Fruit fly (Drosophila melanogaster) whole organism, embryonic: ENCODE data around the gene CG14787.

Source experiments
- Bgb ChIP-seq: fragments of 200-800 bp; sonication (Bioruptor generic); IDR thresholded peaks from 2 replicates; pipeline ENCODE4 v1.3.6; 2022; ENCODE audit warnings: missing biosample characterization, missing genetic modification characterization; ENCODE audit not compliant: partially characterized antibody
- CG10431 ChIP-seq: fragments of 200-800 bp; sonication (Bioruptor generic); optimal IDR thresholded peaks from 3 replicates; lab custom pipeline; 2018; ENCODE audit warnings: missing biosample characterization, mild to moderate bottlenecking, missing genetic modification characterization
- CG15479 ChIP-seq: fragments of 200-800 bp; sonication (Bioruptor generic); optimal IDR thresholded peaks from 3 replicates; lab custom pipeline; 2019; ENCODE audit warnings: missing biosample characterization, mild to moderate bottlenecking, missing genetic modification characterization, moderate library complexity
- CG15514 ChIP-seq: fragments of 200-800 bp; sonication (Bioruptor generic); optimal IDR thresholded peaks from 3 replicates; lab custom pipeline; 2017; ENCODE audit warnings: missing biosample characterization, missing genetic modification characterization, mild to moderate bottlenecking, moderate library complexity, missing genetic modification reagents
- CG15696 ChIP-seq: fragments of 200-800 bp; sonication (Bioruptor generic); optimal IDR thresholded peaks from 2 replicates; lab custom pipeline; 2019; ENCODE audit warnings: missing biosample characterization, mild to moderate bottlenecking, missing genetic modification characterization, moderate library complexity
- CG2202 ChIP-seq: fragments of 200-800 bp; sonication (Bioruptor generic); optimal IDR thresholded peaks from 2 replicates; lab custom pipeline; 2018; ENCODE audit warnings: missing biosample characterization, mild to moderate bottlenecking, missing genetic modification characterization
- CG32772 ChIP-seq: fragments of 200-800 bp; sonication (Bioruptor generic); IDR thresholded peaks from 2 replicates; pipeline ENCODE4 v1.3.6; 2022; ENCODE audit warnings: missing biosample characterization, missing genetic modification characterization
- CG3726 ChIP-seq: fragments of 200-800 bp; sonication (Bioruptor generic); IDR thresholded peaks from 3 replicates; pipeline ENCODE4, ENCODE4 v1.3.6; 2022; ENCODE audit warnings: missing biosample characterization, missing genetic modification characterization
- CG5245 ChIP-seq: fragments of 200-800 bp; sonication (Bioruptor generic); optimal IDR thresholded peaks from 3 replicates; lab custom pipeline; 2016; ENCODE audit warnings: missing biosample characterization, missing genetic modification characterization
- CG6272 ChIP-seq: fragments of 200-800 bp; sonication (Bioruptor generic); IDR thresholded peaks from 2 replicates; pipeline ENCODE4 v1.3.6; 2022; ENCODE audit warnings: missing biosample characterization, missing genetic modification characterization
- CG6689 ChIP-seq: fragments of 200-800 bp; sonication (Bioruptor generic); IDR thresholded peaks from 2 replicates; pipeline ENCODE4 v1.3.6; 2022; ENCODE audit warnings: missing biosample characterization, missing genetic modification characterization
- CG6854 ChIP-seq: fragments of 200-800 bp; sonication (Bioruptor generic); optimal IDR thresholded peaks from 3 replicates; lab custom pipeline; 2017; ENCODE audit warnings: missing biosample characterization, mild to moderate bottlenecking, missing genetic modification characterization
- CG8765 ChIP-seq: fragments of 200-800 bp; sonication (Bioruptor generic); IDR thresholded peaks from 2 replicates; pipeline ENCODE4 v1.3.6; 2022; ENCODE audit warnings: missing biosample characterization, missing genetic modification characterization
- Chrac-16 ChIP-seq: fragments of 200-800 bp; sonication (Bioruptor generic); optimal IDR thresholded peaks from 3 replicates; lab custom pipeline; 2016; ENCODE audit warnings: missing biosample characterization, missing genetic modification characterization
- Dbx ChIP-seq: fragments of 200-800 bp; sonication (Bioruptor generic); IDR thresholded peaks from 3 replicates; pipeline ENCODE4 v1.3.6; 2022; ENCODE audit warnings: missing biosample characterization, missing genetic modification characterization
- Dek ChIP-seq: fragments of 200-800 bp; sonication (Bioruptor generic); optimal IDR thresholded peaks from 3 replicates; lab custom pipeline; 2019; ENCODE audit warnings: missing biosample characterization, mild to moderate bottlenecking, missing genetic modification characterization, moderate library complexity
- Drgx ChIP-seq: fragments of 200-800 bp; sonication (Bioruptor generic); IDR thresholded peaks from 2 replicates; pipeline ENCODE4 v1.3.6; 2022; ENCODE audit warnings: missing biosample characterization, missing genetic modification characterization
- E2f2 ChIP-seq: fragments of 200-800 bp; sonication (Bioruptor generic); IDR thresholded peaks from 2 replicates; pipeline ENCODE4 v1.3.6; 2022; ENCODE audit warnings: missing biosample characterization, missing genetic modification characterization
- Ets65A ChIP-seq: fragments of 200-800 bp; sonication (Bioruptor generic); peaks from one replicate; lab custom pipeline; 2016; ENCODE audit warnings: missing biosample characterization, missing genetic modification characterization
- Ets97D ChIP-seq: fragments of 200-800 bp; sonication (Bioruptor generic); optimal IDR thresholded peaks from 3 replicates; lab custom pipeline; 2016; ENCODE audit warnings: missing biosample characterization, missing genetic modification characterization
- Gug ChIP-seq: fragments of 200-800 bp; sonication (Bioruptor generic); IDR thresholded peaks from 4 replicates; pipeline ENCODE4 v1.3.6; 2022; ENCODE audit warnings: missing biosample characterization, missing genetic modification characterization
- HLH4C ChIP-seq: fragments of 200-800 bp; sonication (Bioruptor generic); IDR thresholded peaks from 3 replicates; pipeline ENCODE4 v1.3.6; 2022; ENCODE audit warnings: missing biosample characterization, missing genetic modification characterization; ENCODE audit not compliant: partially characterized antibody
- Hey ChIP-seq: fragments of 200-800 bp; sonication (Bioruptor generic); optimal IDR thresholded peaks from 3 replicates; lab custom pipeline; 2018; ENCODE audit warnings: missing biosample characterization, mild to moderate bottlenecking, missing genetic modification characterization
- Jarid2 ChIP-seq: fragments of 200-800 bp; sonication (Bioruptor generic); optimal IDR thresholded peaks from 3 replicates; lab custom pipeline; 2017; ENCODE audit warnings: mild to moderate bottlenecking, missing biosample characterization, missing genetic modification reagents, missing genetic modification characterization
- MBD-R2 ChIP-seq: fragments of 200-800 bp; sonication (Bioruptor generic); IDR thresholded peaks from 2 replicates; pipeline ENCODE4 v1.3.6; 2022; ENCODE audit warnings: missing biosample characterization, missing genetic modification characterization
- Mad ChIP-seq: fragments of 200-800 bp; sonication (Bioruptor generic); optimal IDR thresholded peaks from 2 replicates; lab custom pipeline; 2016; ENCODE audit warnings: missing biosample characterization, missing genetic modification characterization
- NfI ChIP-seq: fragments of 200-800 bp; sonication (Bioruptor generic); optimal IDR thresholded peaks from 3 replicates; lab custom pipeline; 2018; ENCODE audit warnings: missing biosample characterization, mild to moderate bottlenecking, missing genetic modification characterization, moderate library complexity
- Optix ChIP-seq: fragments of 200-800 bp; sonication (Bioruptor generic); IDR thresholded peaks from 3 replicates; pipeline ENCODE4 v1.3.6; 2022; ENCODE audit warnings: missing biosample characterization, missing genetic modification characterization
- TFAM ChIP-seq: fragments of 200-800 bp; sonication (Bioruptor generic); optimal IDR thresholded peaks from 2 replicates; lab custom pipeline; 2017; ENCODE audit warnings: missing biosample characterization, missing genetic modification characterization, inconsistent platforms
- Trl ChIP-seq, 3 experiments: fragments of >200 bp in 2 of 3; fragments of 200-800 bp in 1 of 3; sonication (Bioruptor generic) in 1 of 3; optimal IDR thresholded peaks; 2 replicates in 1 of 3; 3 replicates in 2 of 3; lab custom pipeline; 2016 to 2017; ENCODE audit warnings: missing biosample characterization in 1 of 3, missing genetic modification characterization in 1 of 3
- al ChIP-seq: fragments of 200-800 bp; sonication (Bioruptor generic); IDR thresholded peaks from 2 replicates; pipeline ENCODE4 v1.3.6; 2022; ENCODE audit warnings: missing biosample characterization, missing genetic modification characterization
- cad ChIP-seq: fragments of >200 bp; optimal IDR thresholded peaks from 2 replicates; lab custom pipeline; 2017; ENCODE audit warnings: missing biosample characterization, missing genetic modification characterization
- dimm ChIP-seq: fragments of 200-800 bp; sonication (Bioruptor generic); IDR thresholded peaks from 2 replicates; pipeline ENCODE4 v1.3.6; 2022; ENCODE audit warnings: missing biosample characterization, missing genetic modification characterization
- dmrt99B ChIP-seq: fragments of 200-800 bp; sonication (Bioruptor generic); optimal IDR thresholded peaks from 2 replicates; lab custom pipeline; 2018; ENCODE audit warnings: missing biosample characterization, mild to moderate bottlenecking, missing genetic modification characterization, moderate library complexity
- exex ChIP-seq: fragments of 200-800 bp; sonication (Bioruptor generic); optimal IDR thresholded peaks from 4 replicates; lab custom pipeline; 2018; ENCODE audit warnings: missing biosample characterization, mild to moderate bottlenecking, missing genetic modification characterization, moderate library complexity
- fd3F ChIP-seq: fragments of 200-800 bp; sonication (Bioruptor generic); optimal IDR thresholded peaks from 2 replicates; lab custom pipeline; 2018; ENCODE audit warnings: missing biosample characterization, mild to moderate bottlenecking, missing genetic modification characterization, moderate library complexity
- gem ChIP-seq: fragments of 200-800 bp; sonication (Bioruptor generic); optimal IDR thresholded peaks from 2 replicates; lab custom pipeline; 2019; ENCODE audit warnings: missing biosample characterization, mild to moderate bottlenecking, missing genetic modification characterization, moderate library complexity
- gfzf ChIP-seq: fragments of 200-800 bp; sonication (Bioruptor generic); optimal IDR thresholded peaks from 2 replicates; lab custom pipeline; 2016; ENCODE audit warnings: missing biosample characterization, mild to moderate bottlenecking, missing genetic modification characterization, moderate library complexity
- ind ChIP-seq: fragments of 200-800 bp; sonication (Bioruptor generic); optimal IDR thresholded peaks from 3 replicates; lab custom pipeline; 2016; ENCODE audit warnings: missing biosample characterization, missing genetic modification characterization
- kay ChIP-seq: fragments of 200-800 bp; sonication (Bioruptor generic); optimal IDR thresholded peaks from 2 replicates; lab custom pipeline; 2016; ENCODE audit warnings: missing biosample characterization, missing genetic modification characterization
- ken ChIP-seq: fragments of 200-800 bp; sonication (Bioruptor generic); IDR thresholded peaks from 3 replicates; pipeline ENCODE4 v1.3.6; 2022; ENCODE audit warnings: missing biosample characterization, missing genetic modification characterization
- nerfin-1 ChIP-seq: fragments of 200-800 bp; sonication (Bioruptor generic); optimal IDR thresholded peaks from 3 replicates; lab custom pipeline; 2019; ENCODE audit warnings: missing biosample characterization, mild to moderate bottlenecking, missing genetic modification characterization, moderate library complexity
- sc ChIP-seq, 3 experiments: fragments of >200 bp in 2 of 3; fragments of 200-800 bp in 1 of 3; sonication (Bioruptor generic) in 1 of 3; optimal IDR thresholded peaks; 2 replicates in 2 of 3; 3 replicates in 1 of 3; lab custom pipeline; 2017; ENCODE audit warnings: mild to moderate bottlenecking in 1 of 3, missing biosample characterization in 1 of 3, missing genetic modification characterization in 1 of 3, missing genetic modification reagents in 1 of 3
- sisA ChIP-seq: fragments of 200-800 bp; sonication (Bioruptor generic); IDR thresholded peaks from 2 replicates; pipeline ENCODE4 v1.3.6; 2022; ENCODE audit warnings: missing biosample characterization, missing genetic modification characterization
- tgo ChIP-seq: fragments of 200-800 bp; sonication (Bioruptor generic); IDR thresholded peaks from 3 replicates; pipeline ENCODE4 v1.3.6; 2022; ENCODE audit warnings: missing biosample characterization, missing genetic modification characterization
- tna ChIP-seq: fragments of 200-800 bp; sonication (Bioruptor generic); IDR thresholded peaks from 2 replicates; pipeline ENCODE4 v1.3.6; 2022; ENCODE audit warnings: missing biosample characterization, missing genetic modification characterization; ENCODE audit not compliant: partially characterized antibody
- trem ChIP-seq: fragments of 200-800 bp; optimal IDR thresholded peaks from 3 replicates; lab custom pipeline; 2019; ENCODE audit warnings: missing biosample characterization, mild to moderate bottlenecking, missing genetic modification characterization, moderate library complexity
- tup ChIP-seq: fragments of 200-800 bp; sonication (Bioruptor generic); optimal IDR thresholded peaks from 2 replicates; lab custom pipeline; 2016; ENCODE audit warnings: missing biosample characterization, mild to moderate bottlenecking, missing genetic modification characterization, moderate library complexity
- vnd ChIP-seq: fragments of 200-800 bp; sonication (Bioruptor generic); IDR thresholded peaks from 3 replicates; pipeline ENCODE4 v1.3.6; 2022; ENCODE audit warnings: missing biosample characterization, missing genetic modification characterization; ENCODE audit not compliant: partially characterized antibody

The CG14787 gene

DNA sequence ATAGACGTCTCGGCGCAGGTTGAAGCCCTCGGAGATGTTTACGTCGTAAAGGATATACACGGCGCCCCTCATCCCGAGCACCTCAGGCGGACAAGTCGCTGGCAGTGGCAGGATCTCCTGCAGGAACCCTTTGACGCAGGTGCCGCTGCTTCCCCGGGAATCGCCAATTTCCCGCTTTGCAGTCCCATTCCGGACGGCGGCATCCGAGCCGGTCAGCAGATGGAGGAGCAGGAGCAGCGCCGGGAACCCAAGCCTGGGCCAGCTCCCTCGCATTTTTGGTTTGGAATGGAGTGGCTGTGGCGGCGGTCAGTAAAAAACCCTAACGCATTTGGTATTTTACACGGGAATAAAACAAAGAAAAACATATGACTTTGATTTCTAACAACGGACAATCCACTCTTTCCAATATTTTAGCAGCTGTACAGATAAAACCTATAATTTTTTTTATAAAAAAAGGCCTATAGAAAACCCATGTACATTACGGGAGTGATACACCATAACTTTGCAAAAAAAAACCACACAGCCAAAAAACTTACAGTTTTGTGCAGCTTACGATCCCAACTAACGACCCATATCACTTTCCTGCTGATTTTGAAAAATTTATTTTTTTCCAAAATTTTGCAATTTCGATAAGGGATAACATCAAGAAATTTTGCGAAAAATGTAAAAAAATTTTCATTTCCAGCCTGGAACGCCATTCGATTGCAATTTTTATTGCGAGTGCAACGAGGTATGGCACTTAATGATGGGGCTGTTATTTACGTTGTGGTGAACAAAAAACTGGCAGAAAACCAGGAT, 4.4 kb upstream of the CG14787 start, which contains the start of the genes O-fut2 and CG14777 (continued):
- no peak for TF ChIP-seq CG8765
- TF ChIP-seq E2f2 (GFP tag; lab: Robert Waterston, UW): no peak
- TF ChIP-seq NfI (GFP tag; lab: Kevin White, UChicago): no peak
- TF ChIP-seq Mad (GFP tag; lab: Kevin White, UChicago): no peak
- no peak for TF ChIP-seq CG3726 (GFP tag; lab: Robert Waterston, UW)
- TF ChIP-seq cad: no peak
- no peak for TF ChIP-seq sc (optimal IDR thresholded peaks at IDR 0.05; lab: Kevin White, UChicago)
- no peak for TF ChIP-seq sc (GFP tag; optimal IDR thresholded peaks at IDR 0.05; lab: Kevin White, UChicago)
- TF ChIP-seq tna (GFP tag; lab: Robert Waterston, UW): no peak
- no peak for TF ChIP-seq sisA
- no peak for TF ChIP-seq tup (GFP tag; lab: Kevin White, UChicago)
- TF ChIP-seq HLH4C: no peak
- TF ChIP-seq CG6854: no peak
- TF ChIP-seq CG32772 (GFP tag; lab: Robert Waterston, UW): no peak
- peak; percentile 10; the same call in 1 of the 4 replicates for TF ChIP-seq Gug (GFP tag; lab: Robert Waterston, UW)
- no peak for TF ChIP-seq CG5245
- no peak for TF ChIP-seq ken (GFP tag; lab: Robert Waterston, UW)
- TF ChIP-seq Trl (optimal IDR thresholded peaks at IDR 0.05; lab: Kevin White, UChicago): no peak
- TF ChIP-seq Trl (GFP tag; optimal IDR thresholded peaks at IDR 0.05; lab: Kevin White, UChicago): no peak
- no peak for TF ChIP-seq al (GFP tag; lab: Robert Waterston, UW)
- no peak for TF ChIP-seq Optix (GFP tag; lab: Robert Waterston, UW)
- TF ChIP-seq CG15479 (GFP tag; lab: Kevin White, UChicago): no peak
- TF ChIP-seq Drgx (GFP tag; lab: Robert Waterston, UW): peak; percentile 54; the same call in 1 of the 2 replicates
- TF ChIP-seq Ets65A (GFP tag; lab: Kevin White, UChicago): no peak
- TF ChIP-seq exex: no peak
- peak; percentile 17 for TF ChIP-seq trem (tag; lab: Kevin White, UChicago)
- no peak for TF ChIP-seq TFAM (GFP tag; lab: Kevin White, UChicago)
- TF ChIP-seq CG15514 (GFP tag; lab: Kevin White, UChicago): no peak
- TF ChIP-seq tgo (GFP tag; lab: Robert Waterston, UW): 0 out of 3 replicates have a peak, but pooled peaks have one; percentile 16
- no peak for TF ChIP-seq Jarid2 (GFP tag; lab: Kevin White, UChicago)
- no peak for TF ChIP-seq dimm (GFP tag; lab: Robert Waterston, UW)
- TF ChIP-seq ind (GFP tag; lab: Kevin White, UChicago): no peak
- peak; percentile 66 for TF ChIP-seq gfzf (GFP tag; lab: Kevin White, UChicago)
- no peak for TF ChIP-seq Dek (tag; lab: Kevin White, UChicago)
- no peak for TF ChIP-seq dmrt99B (tag; lab: Kevin White, UChicago)
- no peak for TF ChIP-seq gem
- no peak for TF ChIP-seq CG15696
- TF ChIP-seq MBD-R2 (GFP tag; lab: Robert Waterston, UW): peak; percentile 63
- TF ChIP-seq CG10431 (GFP tag; lab: Kevin White, UChicago): no peak
- no peak for TF ChIP-seq Dbx (GFP tag; lab: Robert Waterston, UW)
- TF ChIP-seq kay: no peak
- no peak for TF ChIP-seq vnd (GFP tag; lab: Robert Waterston, UW)
- TF ChIP-seq CG6272: no peak
- no peak for TF ChIP-seq CG2202 (tag; lab: Kevin White, UChicago)
- TF ChIP-seq Hey: no peak
- TF ChIP-seq Chrac-16 (GFP tag; lab: Kevin White, UChicago): no peak
- no peak for TF ChIP-seq nerfin-1 (tag; lab: Kevin White, UChicago)
- no peak for TF ChIP-seq CG6689 (GFP tag; lab: Robert Waterston, UW)
- no peak for TF ChIP-seq Bgb
- no peak for TF ChIP-seq fd3F (GFP tag; lab: Kevin White, UChicago)
- no peak for TF ChIP-seq Ets97D (GFP tag; lab: Kevin White, UChicago)
